Fruit fly (Drosophila melanogaster) Kc167 (cell line): ENCODE results near the gene salm.

Source experiments
- Myc ChIP-seq: fragments of >200 bp; optimal IDR thresholded peaks from 2 replicates; lab custom pipeline; 2017; ENCODE audit warnings: missing external identifiers
- h ChIP-seq: fragments of >200 bp; optimal IDR thresholded peaks from 3 replicates; lab custom pipeline; 2018; ENCODE audit warnings: missing external identifiers

dm6 chr2L:11456667-11457222, 11.3 kb upstream of the salm start:
- no peak for TF ChIP-seq h (lab: Kevin White, UChicago)
- TF ChIP-seq Myc: no peak
